Worm (Caenorhabditis elegans) whole organism, L4 larva: ENCODE results near the gene T04C10.3.
A peak's percentile ranks its signal among the peaks of the same experiment; 100 is the strongest.

Experiments used
- D1046.2 ChIP-seq: fragments of 200-800 bp; sonication (Bioruptor generic); IDR thresholded peaks from 2 replicates; pipeline ENCODE4 v1.3.6; 2022; ENCODE audit warnings: missing genetic modification characterization, missing compliant biosample characterization
- F10B5.3 ChIP-seq: sonication (generic microtip); optimal IDR thresholded peaks from 2 replicates; lab custom pipeline; 2016; ENCODE audit warnings: mild to moderate bottlenecking, missing genetic modification characterization, missing compliant biosample characterization
- F37D6.2 ChIP-seq: sonication (generic microtip); optimal IDR thresholded peaks from 2 replicates; lab custom pipeline; 2016; ENCODE audit warnings: mild to moderate bottlenecking, missing genetic modification characterization, missing compliant biosample characterization
- F49E8.2 ChIP-seq: sonication (generic microtip); optimal IDR thresholded peaks from 2 replicates; lab custom pipeline; 2016; ENCODE audit warnings: missing compliant biosample characterization, mild to moderate bottlenecking, missing genetic modification characterization, borderline replicate concordance
- R02D3.7 ChIP-seq: fragments of 150-350 bp; sonication (generic microtip); optimal IDR thresholded peaks from 3 replicates; lab custom pipeline; 2014; ENCODE audit warnings: missing biosample characterization, missing genetic modification characterization
- Y105C5A.15 ChIP-seq: fragments of 200-800 bp; sonication (Bioruptor generic); IDR thresholded peaks from 2 replicates; pipeline ENCODE4 v1.3.6; 2022; ENCODE audit warnings: missing genetic modification characterization, missing compliant biosample characterization
- Y48G9A.11 ChIP-seq: fragments of 200-800 bp; sonication (Bioruptor generic); IDR thresholded peaks from 2 replicates; pipeline ENCODE4 v1.3.6; 2022; ENCODE audit warnings: missing genetic modification reagents, missing genetic modification characterization, missing compliant biosample characterization
- Y5F2A.4 ChIP-seq: fragments of 200-800 bp; sonication (Bioruptor generic); optimal IDR thresholded peaks from 2 replicates; lab custom pipeline; 2018; ENCODE audit warnings: mild to moderate bottlenecking, missing genetic modification characterization, missing compliant biosample characterization
- ZK546.5 ChIP-seq, 2 experiments: sonication (generic microtip); optimal IDR thresholded peaks; 2 replicates each; lab custom pipeline; 2017; ENCODE audit warnings: missing biosample characterization in 2 of 2, missing genetic modification characterization in 2 of 2
- attf-4 ChIP-seq: sonication (generic microtip); optimal IDR thresholded peaks from 3 replicates; lab custom pipeline; 2017; ENCODE audit warnings: missing biosample characterization, missing genetic modification characterization
- ctbp-1 ChIP-seq: fragments of 200-800 bp; sonication (Bioruptor generic); IDR thresholded peaks from 2 replicates; pipeline ENCODE4 v1.3.6; 2022; ENCODE audit warnings: missing genetic modification reagents, missing genetic modification characterization, missing compliant biosample characterization
- daf-16 ChIP-seq, 3 experiments: sonication (generic microtip); optimal IDR thresholded peaks; 2 replicates each; lab custom pipeline; 2016 to 2017; ENCODE audit warnings: missing genetic modification characterization in 3 of 3, missing genetic modification reagents in 3 of 3, mild to moderate bottlenecking in 2 of 3, missing compliant biosample characterization in 2 of 3, missing biosample characterization in 1 of 3, moderate library complexity in 1 of 3
- dmd-6 ChIP-seq: fragments of 200-800 bp; sonication (Bioruptor generic); IDR thresholded peaks from 2 replicates; pipeline ENCODE4 v1.3.6; 2022; ENCODE audit warnings: missing genetic modification reagents, missing genetic modification characterization, missing compliant biosample characterization
- dmd-8 ChIP-seq: fragments of 200-800 bp; sonication (Bioruptor generic); IDR thresholded peaks from 2 replicates; pipeline ENCODE4 v1.3.6; 2022; ENCODE audit warnings: missing genetic modification characterization, missing compliant biosample characterization
- dmd-9 ChIP-seq: fragments of 200-800 bp; sonication (Bioruptor generic); IDR thresholded peaks from 2 replicates; pipeline ENCODE4 v1.3.6; 2022; ENCODE audit warnings: missing genetic modification reagents, missing genetic modification characterization, missing compliant biosample characterization
- dpl-1 ChIP-seq: fragments of 150-350 bp; optimal IDR thresholded peaks from 2 replicates; lab custom pipeline; 2014; ENCODE audit warnings: missing biosample characterization, missing genetic modification reagents, missing genetic modification characterization
- egl-27 ChIP-seq: sonication (generic microtip); optimal IDR thresholded peaks from 3 replicates; lab custom pipeline; 2017; ENCODE audit warnings: missing biosample characterization, missing genetic modification reagents, missing genetic modification characterization
- fkh-10 ChIP-seq: fragments of 150-350 bp; optimal IDR thresholded peaks from 2 replicates; lab custom pipeline; 2014; ENCODE audit warnings: missing biosample characterization, missing genetic modification reagents, missing genetic modification characterization
- hif-1 ChIP-seq, 2 experiments: sonication (generic microtip); optimal IDR thresholded peaks; 2 replicates each; lab custom pipeline; 2016 to 2017; ENCODE audit warnings: missing compliant biosample characterization in 2 of 2, missing genetic modification characterization in 2 of 2, missing genetic modification reagents in 2 of 2, missing genotype in 2 of 2, mild to moderate bottlenecking in 1 of 2
- hlh-30 ChIP-seq: sonication (generic microtip); optimal IDR thresholded peaks from 2 replicates; lab custom pipeline; 2017; ENCODE audit warnings: antibody characterized with exemption, mild to moderate bottlenecking, missing genetic modification characterization, missing compliant biosample characterization; ENCODE audit not compliant: insufficient read depth
- jun-1 ChIP-seq: fragments of 150-350 bp; optimal IDR thresholded peaks from 2 replicates; lab custom pipeline; 2014; ENCODE audit warnings: missing biosample characterization, missing genetic modification reagents, missing genetic modification characterization
- lin-13 ChIP-seq: fragments of 150-350 bp; optimal IDR thresholded peaks from 2 replicates; lab custom pipeline; 2014; ENCODE audit warnings: missing biosample characterization, missing genetic modification reagents, missing genetic modification characterization
- lin-15B ChIP-seq: fragments of 150-350 bp; sonication (generic microtip); optimal IDR thresholded peaks from 3 replicates; lab custom pipeline; 2014; ENCODE audit warnings: missing biosample characterization, missing genetic modification characterization
- mdt-29 ChIP-seq: fragments of 200-800 bp; sonication (Bioruptor generic); IDR thresholded peaks from 2 replicates; pipeline ENCODE4 v1.3.6; 2022; ENCODE audit warnings: missing genetic modification reagents, missing genetic modification characterization, missing compliant biosample characterization
- mep-1 ChIP-seq: fragments of 150-350 bp; sonication (generic microtip); optimal IDR thresholded peaks from 3 replicates; lab custom pipeline; 2014; ENCODE audit warnings: missing biosample characterization, missing genetic modification characterization
- mes-2 ChIP-seq: sonication (generic microtip); optimal IDR thresholded peaks from 2 replicates; lab custom pipeline; 2016; ENCODE audit warnings: missing genotype, mild to moderate bottlenecking, missing genetic modification characterization, missing compliant biosample characterization; ENCODE audit not compliant: poor library complexity, severe bottlenecking
- mxl-2 ChIP-seq: fragments of 200-800 bp; sonication (Bioruptor generic); conservative IDR thresholded peaks from 2 replicates; pipeline ENCODE4 v1.3.6; 2022; ENCODE audit warnings: missing genetic modification reagents, missing genetic modification characterization, missing compliant biosample characterization
- nhr-102 ChIP-seq: sonication (generic microtip); optimal IDR thresholded peaks from 2 replicates; lab custom pipeline; 2016; ENCODE audit warnings: mild to moderate bottlenecking, missing genetic modification characterization, moderate library complexity, missing compliant biosample characterization
- nhr-25 ChIP-seq: sonication (generic microtip); optimal IDR thresholded peaks from 2 replicates; lab custom pipeline; 2017; ENCODE audit warnings: missing genetic modification characterization, mild to moderate bottlenecking, missing compliant biosample characterization, antibody characterized with exemption, moderate library complexity, borderline replicate concordance; ENCODE audit not compliant: insufficient read depth
- nhr-41 ChIP-seq: fragments of 200-800 bp; sonication (Bioruptor generic); IDR thresholded peaks from 2 replicates; pipeline ENCODE4 v1.3.6; 2022; ENCODE audit warnings: missing genetic modification reagents, missing genetic modification characterization, missing compliant biosample characterization
- nhr-42 ChIP-seq: fragments of 200-800 bp; sonication (Bioruptor generic); IDR thresholded peaks from 2 replicates; pipeline ENCODE4 v1.3.6; 2022; ENCODE audit warnings: missing genetic modification characterization, missing compliant biosample characterization
- nhr-48 ChIP-seq: sonication (generic microtip); optimal IDR thresholded peaks from 2 replicates; lab custom pipeline; 2016; ENCODE audit warnings: mild to moderate bottlenecking, missing genetic modification characterization, missing compliant biosample characterization
- nhr-6 ChIP-seq: fragments of 150-350 bp; optimal IDR thresholded peaks from 2 replicates; lab custom pipeline; 2014; ENCODE audit warnings: missing biosample characterization, missing genetic modification characterization
- nhr-76 ChIP-seq: fragments of 150-350 bp; optimal IDR thresholded peaks from 2 replicates; lab custom pipeline; 2014; ENCODE audit warnings: missing biosample characterization, missing genetic modification characterization
- nhr-77 ChIP-seq: fragments of 150-350 bp; optimal IDR thresholded peaks from 2 replicates; lab custom pipeline; 2014; ENCODE audit warnings: missing biosample characterization, missing genetic modification characterization
- pha-4 ChIP-seq, 2 experiments: fragments of 150-350 bp in 1 of 2; fragments of 200-800 bp in 1 of 2; sonication (Bioruptor generic) in 1 of 2; IDR thresholded peaks in 1 of 2; optimal IDR thresholded peaks in 1 of 2; 2 replicates each; pipeline versions ENCODE4 v1.3.6 to Lab custom; 2014 to 2022; ENCODE audit warnings: missing genetic modification characterization in 2 of 2, missing genetic modification reagents in 2 of 2, missing biosample characterization in 1 of 2, missing compliant biosample characterization in 1 of 2
- php-3 ChIP-seq: fragments of 200-800 bp; sonication (Bioruptor generic); IDR thresholded peaks from 2 replicates; pipeline ENCODE4 v1.3.6; 2022; ENCODE audit warnings: missing genetic modification reagents, missing genetic modification characterization, missing compliant biosample characterization
- pqm-1 ChIP-seq: sonication (generic microtip); optimal IDR thresholded peaks from 2 replicates; lab custom pipeline; 2017; ENCODE audit warnings: missing biosample characterization, missing genetic modification characterization
- rbr-2 ChIP-seq: sonication (generic microtip); optimal IDR thresholded peaks from 2 replicates; lab custom pipeline; 2016; ENCODE audit warnings: missing genotype, missing genetic modification characterization, missing compliant biosample characterization
- sdz-12 ChIP-seq: fragments of 200-800 bp; sonication (Bioruptor generic); optimal IDR thresholded peaks from 2 replicates; lab custom pipeline; 2018; ENCODE audit warnings: mild to moderate bottlenecking, missing genetic modification characterization, missing compliant biosample characterization
- skn-1 ChIP-seq: fragments of 150-350 bp; optimal IDR thresholded peaks from 2 replicates; lab custom pipeline; 2014; ENCODE audit warnings: missing biosample characterization, missing genetic modification characterization
- snpc-4 ChIP-seq: fragments of 150-350 bp; optimal IDR thresholded peaks from 2 replicates; lab custom pipeline; 2014; ENCODE audit warnings: missing biosample characterization, missing genetic modification characterization
- spr-3 ChIP-seq: fragments of 200-800 bp; sonication (Bioruptor generic); optimal IDR thresholded peaks from 2 replicates; lab custom pipeline; 2018; ENCODE audit warnings: mild to moderate bottlenecking, missing genetic modification characterization, missing compliant biosample characterization
- unc-39 ChIP-seq: sonication (generic microtip); optimal IDR thresholded peaks from 2 replicates; lab custom pipeline; 2017; ENCODE audit warnings: missing biosample characterization, missing genetic modification characterization
- unc-62 ChIP-seq, 3 experiments: fragments of 150-350 bp in 1 of 3; sonication (generic microtip); optimal IDR thresholded peaks in 2 of 3; peaks in 1 of 3; 1 replicate in 1 of 3; 2 replicates in 2 of 3; lab custom pipeline; 2014 to 2017; ENCODE audit warnings: missing biosample characterization in 3 of 3, missing genetic modification characterization in 3 of 3, missing genetic modification reagents in 3 of 3, missing genotype in 1 of 3
- vab-7 ChIP-seq: fragments of 200-800 bp; sonication (Bioruptor generic); IDR thresholded peaks from 2 replicates; pipeline ENCODE4 v1.3.6; 2022; ENCODE audit warnings: missing genetic modification reagents, missing genetic modification characterization, missing compliant biosample characterization
- zfp-3 ChIP-seq: fragments of 200-800 bp; sonication (Bioruptor generic); conservative IDR thresholded peaks from 2 replicates; pipeline ENCODE4 v1.3.6; 2022; ENCODE audit warnings: missing genetic modification reagents, missing genetic modification characterization, missing compliant biosample characterization
- zip-11 ChIP-seq: fragments of 200-800 bp; sonication (Bioruptor generic); IDR thresholded peaks from 2 replicates; pipeline ENCODE4 v1.3.6; 2022; ENCODE audit warnings: missing genetic modification characterization, missing compliant biosample characterization
- ztf-7 ChIP-seq: fragments of 150-350 bp; optimal IDR thresholded peaks from 2 replicates; lab custom pipeline; 2014; ENCODE audit warnings: missing biosample characterization, missing genetic modification characterization

The T04C10.3 gene

DNA sequence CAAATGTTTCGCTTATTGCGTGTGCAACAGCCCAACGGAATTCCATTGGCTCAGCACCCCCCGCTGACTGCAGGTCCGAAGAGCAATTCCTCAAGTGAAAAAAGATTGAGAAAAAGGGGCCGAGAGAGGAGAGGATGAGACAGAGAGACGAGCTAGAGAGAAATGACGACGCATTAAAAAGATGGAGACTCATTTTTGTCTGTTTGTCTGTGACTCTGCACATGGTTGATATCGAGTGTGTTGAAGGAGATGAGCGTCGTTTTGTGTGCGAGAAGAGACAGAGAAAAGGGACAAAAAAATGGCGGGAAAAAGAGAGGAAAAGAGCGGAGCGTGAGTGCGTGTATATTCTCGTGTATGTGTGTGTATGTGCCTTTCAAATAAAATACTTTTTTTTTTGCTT, 28.9 kb downstream of the T04C10.3 start:
- TF ChIP-seq R02D3.7, result no peak
- no peak for TF ChIP-seq dmd-8
- no peak for TF ChIP-seq Y5F2A.4 (GFP tag; lab: Kevin White, UChicago)
- peak; percentile 91 for TF ChIP-seq rbr-2 (tag; lab: Kevin White, UChicago)
- peak; percentile 84 for TF ChIP-seq mes-2 (tag; lab: Kevin White, UChicago)
- TF ChIP-seq daf-16 (GFP tag; optimal IDR thresholded peaks at IDR 0.05; lab: Kevin White, UChicago), result peak in 1 of 2 experiments; percentile 64
- TF ChIP-seq daf-16 (tag; optimal IDR thresholded peaks at IDR 0.05; lab: Kevin White, UChicago), result peak; percentile 59
- TF ChIP-seq pqm-1 (tag; lab: Kevin White, UChicago), result peak; percentile 39
- TF ChIP-seq zfp-3 (GFP tag; lab: Robert Waterston, UW), result no peak
- TF ChIP-seq hif-1 (tag; optimal IDR thresholded peaks at IDR 0.05; lab: Kevin White, UChicago), result peak in 1 of 2 experiments; percentile 84
- no peak for TF ChIP-seq snpc-4 (tag; lab: Kevin White, UChicago)
- peak in 1 of 2 experiments; percentile 99 for TF ChIP-seq unc-62 (GFP tag; optimal IDR thresholded peaks at IDR 0.05 in 1 of 2; lab: Kevin White, UChicago)
- TF ChIP-seq unc-62 (tag; optimal IDR thresholded peaks at IDR 0.05; lab: Kevin White, UChicago), result peak; percentile 38
- TF ChIP-seq skn-1 (tag; lab: Kevin White, UChicago), result no peak
- TF ChIP-seq sdz-12 (GFP tag; lab: Kevin White, UChicago), result no peak
- no peak for TF ChIP-seq attf-4 (tag; lab: Kevin White, UChicago)
- TF ChIP-seq D1046.2 (GFP tag; lab: Robert Waterston, UW), result no peak
- TF ChIP-seq mxl-2 (GFP tag; lab: Robert Waterston, UW), result no peak
- peak; percentile 38 for TF ChIP-seq nhr-25 (tag; lab: Kevin White, UChicago)
- TF ChIP-seq dmd-6 (GFP tag; lab: Robert Waterston, UW), result peak; percentile 85
- TF ChIP-seq zip-11, result no peak
- peak; percentile 92 for TF ChIP-seq ctbp-1 (GFP tag; lab: Robert Waterston, UW)
- peak; percentile 94 for TF ChIP-seq mep-1 (tag; lab: Kevin White, UChicago)
- TF ChIP-seq ztf-7 (tag; lab: Kevin White, UChicago), result peak; percentile 36
- peak; percentile 59; the same call in 1 of the 2 replicates for TF ChIP-seq pha-4 (GFP tag; IDR thresholded peaks at IDR 0.05; lab: Robert Waterston, UW)
- peak; percentile 97 for TF ChIP-seq pha-4 (tag; optimal IDR thresholded peaks at IDR 0.05; lab: Kevin White, UChicago)
- TF ChIP-seq fkh-10 (GFP tag; lab: Kevin White, UChicago), result peak; percentile 94
- TF ChIP-seq F49E8.2, result no peak
- TF ChIP-seq mdt-29 (GFP tag; lab: Robert Waterston, UW), result no peak
- peak; percentile 50 for TF ChIP-seq vab-7
- TF ChIP-seq Y105C5A.15, result no peak
- no peak for TF ChIP-seq php-3
- no peak for TF ChIP-seq nhr-76 (tag; lab: Kevin White, UChicago)
- peak; percentile 67 for TF ChIP-seq nhr-48 (tag; lab: Kevin White, UChicago)
- no peak for TF ChIP-seq ZK546.5 (tag; optimal IDR thresholded peaks at IDR 0.05; lab: Kevin White, UChicago)
- no peak for TF ChIP-seq lin-15B (tag; lab: Kevin White, UChicago)
- no peak for TF ChIP-seq nhr-102 (tag; lab: Kevin White, UChicago)
- peak; percentile 70 for TF ChIP-seq lin-13
- TF ChIP-seq nhr-42 (GFP tag; lab: Robert Waterston, UW), result 0 out of 2 replicates have a peak, but pooled peaks have one; percentile 18
- TF ChIP-seq Y48G9A.11, result no peak
- TF ChIP-seq nhr-77, result peak; percentile 85
- peak; percentile 63 for TF ChIP-seq egl-27 (tag; lab: Kevin White, UChicago)
- no peak for TF ChIP-seq dmd-9 (GFP tag; lab: Robert Waterston, UW)
- TF ChIP-seq hlh-30 (tag; lab: Kevin White, UChicago), result peak; percentile 95
- no peak for TF ChIP-seq unc-39 (tag; lab: Kevin White, UChicago)
- peak; percentile 84 for TF ChIP-seq F37D6.2 (tag; lab: Kevin White, UChicago)
- TF ChIP-seq nhr-41 (GFP tag; lab: Robert Waterston, UW), result no peak
- peak; percentile 1 for TF ChIP-seq F10B5.3 (tag; lab: Kevin White, UChicago)
- peak; percentile 75 for TF ChIP-seq nhr-6 (tag; lab: Kevin White, UChicago)
- TF ChIP-seq spr-3 (GFP tag; lab: Kevin White, UChicago), result no peak
- peak; percentile 60 for TF ChIP-seq jun-1 (tag; lab: Kevin White, UChicago)
- peak; percentile 75 for TF ChIP-seq dpl-1 (GFP tag; lab: Kevin White, UChicago)
